In genomic region chr3R:9883248-9883939, dm6 we compare ENCODE assay signal across 1 fruit fly cellular context.
TF ChIP-seq lines count a peak whose summit lies in the region.

No protein-coding gene starts in this region.

TF ChIP-seq in whole organism, embryonic, 481 proteins besides CTCF, POLR2A, EP300 and RAD21 (continued from another document and continues in another):
- no peak for TF ChIP-seq gem (tag; optimal IDR thresholded peaks at IDR 0.05; lab: Kevin White, UChicago)
- TF ChIP-seq CG12769 (tag; optimal IDR thresholded peaks at IDR 0.05; lab: Kevin White, UChicago) = no peak
- TF ChIP-seq C15 (GFP tag; IDR thresholded peaks at IDR 0.05; lab: Robert Waterston, UW) = no peak
- TF ChIP-seq Lhr (GFP tag; optimal IDR thresholded peaks at IDR 0.05; lab: Kevin White, UChicago) = no peak
- TF ChIP-seq CG12942 (GFP tag; optimal IDR thresholded peaks at IDR 0.05; lab: Kevin White, UChicago) = no peak
- no peak for TF ChIP-seq tap (tag; optimal IDR thresholded peaks at IDR 0.05; lab: Kevin White, UChicago)
- TF ChIP-seq Neu2 (GFP tag; optimal IDR thresholded peaks at IDR 0.05; lab: Kevin White, UChicago; ENCODE audit: borderline replicate concordance) = no peak
- no peak for TF ChIP-seq D19A (tag; optimal IDR thresholded peaks at IDR 0.05; lab: Kevin White, UChicago)
- TF ChIP-seq pita (GFP tag; optimal IDR thresholded peaks at IDR 0.05; lab: Kevin White, UChicago) = no peak
- TF ChIP-seq CG17328 (GFP tag; IDR thresholded peaks at IDR 0.05; lab: Robert Waterston, UW) = no peak
- TF ChIP-seq crp (GFP tag; optimal IDR thresholded peaks at IDR 0.05; lab: Kevin White, UChicago) = no peak
- no peak for TF ChIP-seq bab2 (GFP tag; optimal IDR thresholded peaks at IDR 0.05; lab: Kevin White, UChicago)
- no peak for TF ChIP-seq Spps (tag; optimal IDR thresholded peaks at IDR 0.05; lab: Kevin White, UChicago)
- peak; percentile 5 for TF ChIP-seq CG15269 (tag; optimal IDR thresholded peaks at IDR 0.05; lab: Kevin White, UChicago)
- no peak for TF ChIP-seq CG3407 (GFP tag; optimal IDR thresholded peaks at IDR 0.05; lab: Kevin White, UChicago)
- no peak for TF ChIP-seq cato (GFP tag; optimal IDR thresholded peaks at IDR 0.05; lab: Kevin White, UChicago; ENCODE audit: borderline replicate concordance)
- no peak for TF ChIP-seq Dip2 (GFP tag; IDR thresholded peaks at IDR 0.05; lab: Robert Waterston, UW)
- no peak for TF ChIP-seq usp (GFP tag; optimal IDR thresholded peaks at IDR 0.05; lab: Kevin White, UChicago)
- TF ChIP-seq CG6765 (GFP tag; optimal IDR thresholded peaks at IDR 0.05; lab: Kevin White, UChicago) = no peak
- TF ChIP-seq CG14050 (GFP tag; IDR thresholded peaks at IDR 0.05; lab: Robert Waterston, UW) = no peak
- TF ChIP-seq sqz (GFP tag; optimal IDR thresholded peaks at IDR 0.05; lab: Kevin White, UChicago) = peak; percentile 88
- TF ChIP-seq CG16779 (GFP tag; IDR thresholded peaks at IDR 0.05; lab: Robert Waterston, UW) = no peak
- no peak for TF ChIP-seq sim (GFP tag; IDR thresholded peaks at IDR 0.05; lab: Robert Waterston, UW)
- TF ChIP-seq CG3995 (GFP tag; optimal IDR thresholded peaks at IDR 0.05; lab: Kevin White, UChicago) = no peak
- no peak for TF ChIP-seq z (GFP tag; IDR thresholded peaks at IDR 0.05; lab: Robert Waterston, UW)
- no peak for TF ChIP-seq CG7745 (tag; optimal IDR thresholded peaks at IDR 0.05; lab: Kevin White, UChicago)
- TF ChIP-seq CG9932 (GFP tag; IDR thresholded peaks at IDR 0.05; lab: Robert Waterston, UW) = no peak
- TF ChIP-seq CrebB (tag; optimal IDR thresholded peaks at IDR 0.05; lab: Kevin White, UChicago) = no peak
- no peak for TF ChIP-seq CG4404 (GFP tag; IDR thresholded peaks at IDR 0.05; lab: Robert Waterston, UW)
- TF ChIP-seq CG32532 (GFP tag; IDR thresholded peaks at IDR 0.05; lab: Robert Waterston, UW) = peak; percentile 36; the same call in 1 of the 2 replicates
- TF ChIP-seq CG1529 (GFP tag; optimal IDR thresholded peaks at IDR 0.05; lab: Kevin White, UChicago) = no peak
- TF ChIP-seq Max (GFP tag; optimal IDR thresholded peaks at IDR 0.05; lab: Kevin White, UChicago) = no peak
- TF ChIP-seq CG1792 (GFP tag; optimal IDR thresholded peaks at IDR 0.05; lab: Kevin White, UChicago) = no peak
- no peak for TF ChIP-seq CG15479 (GFP tag; optimal IDR thresholded peaks at IDR 0.05; lab: Kevin White, UChicago)
- TF ChIP-seq jigr1 (GFP tag; IDR thresholded peaks at IDR 0.05; lab: Robert Waterston, UW) = no peak
- peak; percentile 24 for TF ChIP-seq ERR (GFP tag; optimal IDR thresholded peaks at IDR 0.05; lab: Kevin White, UChicago)
- no peak for TF ChIP-seq fd102C (GFP tag; optimal IDR thresholded peaks at IDR 0.05; lab: Kevin White, UChicago)
- TF ChIP-seq gsb (GFP tag; IDR thresholded peaks at IDR 0.05; lab: Robert Waterston, UW) = no peak
- no peak for TF ChIP-seq CG10267 (tag; optimal IDR thresholded peaks at IDR 0.05; lab: Kevin White, UChicago)
- TF ChIP-seq Mrtf (GFP tag; IDR thresholded peaks at IDR 0.05; lab: Robert Waterston, UW) = no peak
- TF ChIP-seq NK7.1 (GFP tag; optimal IDR thresholded peaks at IDR 0.05; lab: Kevin White, UChicago) = no peak
- no peak for TF ChIP-seq CG12071 (GFP tag; optimal IDR thresholded peaks at IDR 0.05; lab: Kevin White, UChicago)
- no peak for TF ChIP-seq CG17359 (tag; optimal IDR thresholded peaks at IDR 0.05; lab: Kevin White, UChicago)
- no peak for TF ChIP-seq CG2202 (tag; optimal IDR thresholded peaks at IDR 0.05; lab: Kevin White, UChicago)
- TF ChIP-seq inv (GFP tag; IDR thresholded peaks at IDR 0.05; lab: Robert Waterston, UW; ENCODE audit: partially characterized antibody) = no peak
- no peak for TF ChIP-seq trh (GFP tag; optimal IDR thresholded peaks at IDR 0.05; lab: Kevin White, UChicago)
- TF ChIP-seq H15 (GFP tag; IDR thresholded peaks at IDR 0.05; lab: Robert Waterston, UW) = no peak
- TF ChIP-seq ewg (GFP tag; optimal IDR thresholded peaks at IDR 0.05; lab: Kevin White, UChicago) = no peak
- no peak for TF ChIP-seq eyg (GFP tag; optimal IDR thresholded peaks at IDR 0.05; lab: Kevin White, UChicago)
- TF ChIP-seq klu (GFP tag; IDR thresholded peaks at IDR 0.05; lab: Robert Waterston, UW) = 0 out of 2 replicates have a peak, but pooled peaks have one; percentile 21
- TF ChIP-seq pfk (GFP tag; optimal IDR thresholded peaks at IDR 0.05; lab: Kevin White, UChicago) = no peak
- TF ChIP-seq CG9727 (GFP tag; optimal IDR thresholded peaks at IDR 0.05; lab: Kevin White, UChicago) = no peak
- TF ChIP-seq CG6791 (GFP tag; IDR thresholded peaks at IDR 0.05; lab: Robert Waterston, UW; ENCODE audit: partially characterized antibody) = no peak
- no peak for TF ChIP-seq pan (optimal IDR thresholded peaks at IDR 0.05; lab: Kevin White, UChicago)
- no peak for TF ChIP-seq pan (GFP tag; optimal IDR thresholded peaks at IDR 0.05 in 1 of 2, IDR thresholded peaks at IDR 0.05 in 1 of 2)
- TF ChIP-seq CG17186 (GFP tag; optimal IDR thresholded peaks at IDR 0.05; lab: Kevin White, UChicago) = no peak
- no peak for TF ChIP-seq ssp (GFP tag; IDR thresholded peaks at IDR 0.05; lab: Robert Waterston, UW)
- TF ChIP-seq CG12744 (GFP tag; optimal IDR thresholded peaks at IDR 0.05; lab: Kevin White, UChicago) = no peak
- TF ChIP-seq CG10959 (GFP tag; IDR thresholded peaks at IDR 0.05; lab: Robert Waterston, UW) = no peak
- TF ChIP-seq caup (GFP tag; optimal IDR thresholded peaks at IDR 0.05; lab: Kevin White, UChicago; ENCODE audit: severe bottlenecking) = peak; percentile 29
- TF ChIP-seq BtbVII (GFP tag; optimal IDR thresholded peaks at IDR 0.05; lab: Kevin White, UChicago) = peak; percentile 72
- TF ChIP-seq Pdp1 (GFP tag; optimal IDR thresholded peaks at IDR 0.05; lab: Kevin White, UChicago) = peak in 1 of 2 experiments; percentile 62
- no peak for TF ChIP-seq vfl (GFP tag; optimal IDR thresholded peaks at IDR 0.05; lab: Kevin White, UChicago)
- peak; percentile 98 for TF ChIP-seq chinmo (GFP tag; IDR thresholded peaks at IDR 0.05; lab: Robert Waterston, UW; ENCODE audit: partially characterized antibody)
- TF ChIP-seq sr (GFP tag; IDR thresholded peaks at IDR 0.05; lab: Robert Waterston, UW) = peak; percentile 97
- TF ChIP-seq grn (GFP tag; optimal IDR thresholded peaks at IDR 0.05; lab: Kevin White, UChicago) = no peak
- TF ChIP-seq CG10565 (GFP tag; optimal IDR thresholded peaks at IDR 0.05; lab: Kevin White, UChicago) = no peak
- no peak for TF ChIP-seq CG13123 (GFP tag; optimal IDR thresholded peaks at IDR 0.05; lab: Kevin White, UChicago)
- no peak for TF ChIP-seq ham (GFP tag; IDR thresholded peaks at IDR 0.05; lab: Robert Waterston, UW)
- TF ChIP-seq CG6854 (GFP tag; optimal IDR thresholded peaks at IDR 0.05; lab: Kevin White, UChicago) = no peak
- TF ChIP-seq CG10431 (GFP tag; optimal IDR thresholded peaks at IDR 0.05; lab: Kevin White, UChicago) = peak; percentile 25
- TF ChIP-seq CG10147 (GFP tag; optimal IDR thresholded peaks at IDR 0.05; lab: Kevin White, UChicago) = no peak
- no peak for TF ChIP-seq lmd (GFP tag; IDR thresholded peaks at IDR 0.05; lab: Robert Waterston, UW)
- no peak for TF ChIP-seq chn (GFP tag; optimal IDR thresholded peaks at IDR 0.05; lab: Kevin White, UChicago)
- no peak for TF ChIP-seq aop (GFP tag; IDR thresholded peaks at IDR 0.05; lab: Robert Waterston, UW)
- TF ChIP-seq cas (GFP tag; IDR thresholded peaks at IDR 0.05; lab: Robert Waterston, UW) = no peak
- TF ChIP-seq CG2120 (GFP tag; optimal IDR thresholded peaks at IDR 0.05; lab: Kevin White, UChicago) = no peak
- no peak for TF ChIP-seq ken (GFP tag; IDR thresholded peaks at IDR 0.05; lab: Robert Waterston, UW)
- no peak for TF ChIP-seq CG3726 (GFP tag; IDR thresholded peaks at IDR 0.05; lab: Robert Waterston, UW)
- no peak for TF ChIP-seq slp2 (GFP tag; optimal IDR thresholded peaks at IDR 0.05; lab: Kevin White, UChicago)
- TF ChIP-seq Fer3 (tag; optimal IDR thresholded peaks at IDR 0.05; lab: Kevin White, UChicago) = no peak
- TF ChIP-seq fru (optimal IDR thresholded peaks at IDR 0.05; lab: Kevin White, UChicago) = no peak
- TF ChIP-seq CG2889 (GFP tag; IDR thresholded peaks at IDR 0.05; lab: Robert Waterston, UW) = no peak
- no peak; the same call in 1 of the 2 replicates for TF ChIP-seq CG13287 (GFP tag; IDR thresholded peaks at IDR 0.05; lab: Robert Waterston, UW; ENCODE audit: partially characterized antibody)
- TF ChIP-seq Drgx (GFP tag; IDR thresholded peaks at IDR 0.05; lab: Robert Waterston, UW) = 0 out of 2 replicates have a peak, but pooled peaks have one; percentile 8
- no peak for TF ChIP-seq Gug (GFP tag; IDR thresholded peaks at IDR 0.05; lab: Robert Waterston, UW)
- TF ChIP-seq dimm (GFP tag; IDR thresholded peaks at IDR 0.05; lab: Robert Waterston, UW) = no peak
- TF ChIP-seq wek (GFP tag; optimal IDR thresholded peaks at IDR 0.05; lab: Kevin White, UChicago) = no peak
- no peak for TF ChIP-seq odd (GFP tag; optimal IDR thresholded peaks at IDR 0.05; lab: Kevin White, UChicago)
- no peak for TF ChIP-seq ato (GFP tag; IDR thresholded peaks at IDR 0.05; lab: Robert Waterston, UW; ENCODE audit: partially characterized antibody)
- no peak for TF ChIP-seq Hr51 (GFP tag; optimal IDR thresholded peaks at IDR 0.05; lab: Kevin White, UChicago)
- no peak for TF ChIP-seq pb (GFP tag; optimal IDR thresholded peaks at IDR 0.05; lab: Kevin White, UChicago)
- no peak for TF ChIP-seq Ravus (GFP tag; IDR thresholded peaks at IDR 0.05; lab: Robert Waterston, UW)
- no peak for TF ChIP-seq Hey (tag; optimal IDR thresholded peaks at IDR 0.05; lab: Kevin White, UChicago)
- no peak for TF ChIP-seq MBD-R2 (GFP tag; IDR thresholded peaks at IDR 0.05; lab: Robert Waterston, UW)
- TF ChIP-seq CG16863 (GFP tag; optimal IDR thresholded peaks at IDR 0.05; lab: Kevin White, UChicago) = no peak
- TF ChIP-seq CG11723 (GFP tag; optimal IDR thresholded peaks at IDR 0.05; lab: Kevin White, UChicago) = no peak
- TF ChIP-seq chif (GFP tag; optimal IDR thresholded peaks at IDR 0.05; lab: Kevin White, UChicago) = no peak
- no peak for TF ChIP-seq CG16815 (GFP tag; optimal IDR thresholded peaks at IDR 0.05; lab: Kevin White, UChicago)
- no peak for TF ChIP-seq jing (GFP tag; optimal IDR thresholded peaks at IDR 0.05; lab: Kevin White, UChicago)
- no peak for TF ChIP-seq Dp (GFP tag; optimal IDR thresholded peaks at IDR 0.05; lab: Kevin White, UChicago)
- TF ChIP-seq her (GFP tag; optimal IDR thresholded peaks at IDR 0.05; lab: Kevin White, UChicago) = no peak
- TF ChIP-seq gt (GFP tag; IDR thresholded peaks at IDR 0.05; lab: Robert Waterston, UW) = no peak
- TF ChIP-seq CG2678 (tag; optimal IDR thresholded peaks at IDR 0.05; lab: Kevin White, UChicago) = no peak
- no peak for TF ChIP-seq hb (GFP tag; IDR thresholded peaks at IDR 0.05; lab: Robert Waterston, UW; ENCODE audit: partially characterized antibody)
- peak; percentile 91 for TF ChIP-seq CG10543 (GFP tag; optimal IDR thresholded peaks at IDR 0.05; lab: Kevin White, UChicago)
- TF ChIP-seq Med (GFP tag; lab: Kevin White, UChicago) = no peak
- TF ChIP-seq Doc3 (GFP tag; IDR thresholded peaks at IDR 0.05; lab: Robert Waterston, UW; ENCODE audit: partially characterized antibody) = no peak
- no peak for TF ChIP-seq dan (GFP tag; IDR thresholded peaks at IDR 0.05; lab: Robert Waterston, UW)
- TF ChIP-seq CG8290 (GFP tag; optimal IDR thresholded peaks at IDR 0.05; lab: Kevin White, UChicago) = no peak
- no peak for TF ChIP-seq CG8290 (tag; optimal IDR thresholded peaks at IDR 0.05; lab: Kevin White, UChicago)
- no peak for TF ChIP-seq Tbp (GFP tag; optimal IDR thresholded peaks at IDR 0.05; lab: Kevin White, UChicago)
- TF ChIP-seq Hmr (GFP tag; optimal IDR thresholded peaks at IDR 0.05; lab: Kevin White, UChicago) = peak; percentile 16
- TF ChIP-seq CG30403 (GFP tag; optimal IDR thresholded peaks at IDR 0.05; lab: Kevin White, UChicago) = no peak
- no peak for TF ChIP-seq CG11696 (GFP tag; IDR thresholded peaks at IDR 0.05; lab: Robert Waterston, UW)
- no peak for TF ChIP-seq CG2129 (GFP tag; IDR thresholded peaks at IDR 0.05; lab: Robert Waterston, UW; ENCODE audit: partially characterized antibody)
- peak; percentile 29 for TF ChIP-seq sug (tag; optimal IDR thresholded peaks at IDR 0.05; lab: Kevin White, UChicago)
- no peak for TF ChIP-seq CG6254 (GFP tag; optimal IDR thresholded peaks at IDR 0.05; lab: Kevin White, UChicago)
- TF ChIP-seq CG2712 (tag; optimal IDR thresholded peaks at IDR 0.05; lab: Kevin White, UChicago) = no peak
- no peak for TF ChIP-seq CG17829 (tag; optimal IDR thresholded peaks at IDR 0.05; lab: Kevin White, UChicago)
- TF ChIP-seq dpn (GFP tag; optimal IDR thresholded peaks at IDR 0.05; lab: Kevin White, UChicago) = no peak
- no peak for TF ChIP-seq Atf-2 (GFP tag; optimal IDR thresholded peaks at IDR 0.05; lab: Kevin White, UChicago)
- no peak for TF ChIP-seq E2f1 (GFP tag; IDR thresholded peaks at IDR 0.05; lab: Robert Waterston, UW)
- no peak for TF ChIP-seq Ptx1 (GFP tag; IDR thresholded peaks at IDR 0.05; lab: Robert Waterston, UW)
- no peak for TF ChIP-seq tna (GFP tag; IDR thresholded peaks at IDR 0.05; lab: Robert Waterston, UW; ENCODE audit: partially characterized antibody)
- no peak for TF ChIP-seq CG10366 (GFP tag; IDR thresholded peaks at IDR 0.05; lab: Robert Waterston, UW)
- TF ChIP-seq fd96Cb (tag; optimal IDR thresholded peaks at IDR 0.05; lab: Kevin White, UChicago) = no peak
- TF ChIP-seq ara (GFP tag; IDR thresholded peaks at IDR 0.05; lab: Robert Waterston, UW) = no peak
- 0 out of 3 replicates have a peak, but pooled peaks have one; percentile 57 for TF ChIP-seq CG34224 (GFP tag; IDR thresholded peaks at IDR 0.05; lab: Robert Waterston, UW; ENCODE audit: partially characterized antibody)
- no peak for TF ChIP-seq CG3281 (GFP tag; optimal IDR thresholded peaks at IDR 0.05; lab: Kevin White, UChicago)
- no peak for TF ChIP-seq otp (GFP tag; IDR thresholded peaks at IDR 0.05; lab: Robert Waterston, UW)
- no peak for TF ChIP-seq fd64A (GFP tag; optimal IDR thresholded peaks at IDR 0.05; lab: Kevin White, UChicago)
- TF ChIP-seq bbx (GFP tag; IDR thresholded peaks at IDR 0.05; lab: Robert Waterston, UW; ENCODE audit: partially characterized antibody) = no peak; the same call in 1 of the 2 replicates
- no peak for TF ChIP-seq CG15696 (tag; optimal IDR thresholded peaks at IDR 0.05; lab: Kevin White, UChicago)
- TF ChIP-seq esg (GFP tag; conservative IDR thresholded peaks at IDR 0.05; lab: Robert Waterston, UW) = no peak
- TF ChIP-seq HLH4C (GFP tag; IDR thresholded peaks at IDR 0.05; lab: Robert Waterston, UW; ENCODE audit: partially characterized antibody) = no peak
- peak; percentile 63 for TF ChIP-seq CG17385 (GFP tag; optimal IDR thresholded peaks at IDR 0.05; lab: Kevin White, UChicago)
- no peak for TF ChIP-seq twi (tag; optimal IDR thresholded peaks at IDR 0.05; lab: Kevin White, UChicago)
